Worm (Caenorhabditis elegans) whole organism, early embryonic: Measurements from ENCODE around the gene fbxc-48.
A peak's percentile ranks its signal among the peaks of the same experiment; 100 is the strongest.

ENCODE experiments used
- B0310.2 ChIP-seq: sonication (generic microtip); optimal IDR thresholded peaks from 2 replicates; lab custom pipeline; 2016; ENCODE audit warnings: mild to moderate bottlenecking, missing genetic modification characterization, missing compliant biosample characterization
- F13C5.2 ChIP-seq: sonication (generic microtip); optimal IDR thresholded peaks from 2 replicates; lab custom pipeline; 2017; ENCODE audit warnings: mild to moderate bottlenecking, missing genetic modification characterization, inconsistent platforms, missing compliant biosample characterization
- aly-1 ChIP-seq: sonication (generic microtip); optimal IDR thresholded peaks from 2 replicates; lab custom pipeline; 2016; ENCODE audit warnings: missing genetic modification characterization, missing compliant biosample characterization
- ama-1 ChIP-seq: fragments of 150-350 bp; optimal IDR thresholded peaks from 2 replicates; lab custom pipeline; 2014
- ceh-13 ChIP-seq: fragments of 200-800 bp; sonication (Bioruptor generic); optimal IDR thresholded peaks from 2 replicates; lab custom pipeline; 2018; ENCODE audit warnings: mild to moderate bottlenecking, missing genetic modification characterization, missing compliant biosample characterization
- ceh-36 ChIP-seq: sonication (generic microtip); optimal IDR thresholded peaks from 2 replicates; lab custom pipeline; 2016; ENCODE audit warnings: missing genetic modification characterization, inconsistent platforms, missing compliant biosample characterization
- ets-7 ChIP-seq: sonication (generic microtip); optimal IDR thresholded peaks from 2 replicates; lab custom pipeline; 2016; ENCODE audit warnings: missing genotype, missing genetic modification characterization, missing compliant biosample characterization
- flt-1 ChIP-seq: fragments of 200-800 bp; sonication (Bioruptor generic); IDR thresholded peaks from 2 replicates; pipeline ENCODE4 v1.3.6; 2022; ENCODE audit warnings: missing genetic modification characterization, missing compliant biosample characterization
- hmbx-1 ChIP-seq: sonication (generic microtip); optimal IDR thresholded peaks from 2 replicates; lab custom pipeline; 2016; ENCODE audit warnings: mild to moderate bottlenecking, missing genetic modification characterization, missing compliant biosample characterization
- hmg-4 ChIP-seq: fragments of 200-800 bp; sonication (Bioruptor generic); optimal IDR thresholded peaks from 2 replicates; lab custom pipeline; 2018; ENCODE audit warnings: mild to moderate bottlenecking, missing genetic modification characterization, missing compliant biosample characterization
- hnd-1 ChIP-seq: sonication (generic microtip); optimal IDR thresholded peaks from 2 replicates; lab custom pipeline; 2016; ENCODE audit warnings: missing genetic modification characterization, missing compliant biosample characterization
- scrt-1 ChIP-seq: fragments of 200-800 bp; sonication (Bioruptor generic); IDR thresholded peaks from 2 replicates; pipeline ENCODE4 v1.3.6; 2022; ENCODE audit warnings: missing genetic modification characterization, missing compliant biosample characterization
- sea-1 ChIP-seq: fragments of 200-800 bp; sonication (Bioruptor generic); conservative IDR thresholded peaks from 2 replicates; pipeline ENCODE4 v1.3.6; 2022; ENCODE audit warnings: missing genetic modification characterization, missing compliant biosample characterization
- tbx-11 ChIP-seq: fragments of 200-800 bp; sonication (Bioruptor generic); IDR thresholded peaks from 2 replicates; pipeline ENCODE4 v1.3.6; 2022; ENCODE audit warnings: missing genetic modification characterization, missing compliant biosample characterization
- tbx-37 ChIP-seq: fragments of 200-800 bp; sonication (Bioruptor generic); conservative IDR thresholded peaks from 2 replicates; pipeline ENCODE4 v1.3.6; 2022; ENCODE audit warnings: missing genetic modification reagents, missing genetic modification characterization, missing compliant biosample characterization
- tra-4 ChIP-seq: sonication (generic microtip); optimal IDR thresholded peaks from 2 replicates; lab custom pipeline; 2017; ENCODE audit warnings: missing genetic modification characterization, missing compliant biosample characterization

The fbxc-48 gene

DNA sequence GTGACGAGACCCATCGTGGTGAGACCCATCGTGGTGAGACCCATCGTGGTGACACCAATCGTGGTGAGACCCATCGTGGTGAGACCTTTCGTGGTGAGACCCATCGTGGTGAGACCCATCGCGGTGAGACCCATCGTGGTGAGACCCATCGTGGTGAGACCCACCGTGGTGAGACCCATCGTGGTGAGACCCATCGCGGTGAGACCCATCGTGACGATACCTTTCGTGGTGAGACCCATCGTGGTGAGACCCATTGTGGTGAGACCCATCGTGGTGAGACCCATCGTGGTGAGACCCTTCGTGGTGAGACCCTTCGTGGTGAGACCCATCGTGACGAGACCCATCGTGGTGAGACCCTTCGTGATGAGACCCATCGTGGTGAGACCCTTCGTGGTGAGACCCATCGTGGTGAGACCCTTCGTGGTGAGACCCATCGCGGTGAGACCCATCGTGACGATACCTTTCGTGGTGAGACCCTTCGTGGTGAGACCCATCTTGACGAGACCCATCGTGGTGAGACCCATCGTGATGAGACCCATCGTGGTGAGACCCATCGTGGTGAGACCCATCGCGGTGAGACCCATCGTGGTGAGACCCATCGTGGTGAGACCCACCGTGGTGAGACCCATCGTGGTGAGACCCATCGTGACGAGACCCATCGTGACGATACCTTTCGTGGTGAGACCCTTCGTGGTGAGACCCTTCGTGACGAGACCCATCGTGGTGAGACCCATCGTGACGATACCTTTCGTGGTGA lies 43.8 kb downstream of the fbxc-48 start:
- peak; percentile 57 for TF ChIP-seq tbx-37 (GFP tag; lab: Robert Waterston, UW)
- peak; percentile 64; the same call in 1 of the 2 replicates for TF ChIP-seq flt-1 (GFP tag; lab: Robert Waterston, UW)
- peak; percentile 76; the same call in 1 of the 2 replicates for TF ChIP-seq scrt-1 (GFP tag; lab: Robert Waterston, UW)

DNA sequence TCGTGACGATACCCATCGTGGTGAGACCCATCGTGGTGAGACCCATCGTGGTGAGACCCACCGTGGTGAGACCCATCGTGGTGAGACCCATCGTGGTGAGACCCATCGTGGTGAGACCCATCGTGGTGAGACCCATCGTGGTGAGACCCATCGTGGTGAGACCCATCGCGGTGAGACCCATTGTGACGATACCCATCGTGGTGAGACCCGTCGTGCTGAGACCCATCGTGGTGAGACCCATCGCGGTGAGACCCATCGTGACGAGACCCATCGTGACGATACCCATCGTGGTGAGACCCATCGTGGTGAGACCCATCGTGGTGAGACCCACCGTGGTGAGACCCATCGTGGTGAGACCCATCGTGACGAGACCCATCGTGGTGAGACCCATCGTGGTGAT lies 45.6 kb downstream of the fbxc-48 start:
- TF ChIP-seq tbx-11 (GFP tag; lab: Robert Waterston, UW), result 0 out of 2 replicates have a peak, but pooled peaks have one; percentile 27
- peak; percentile 53; the same call in 1 of the 2 replicates for TF ChIP-seq tbx-37 (GFP tag; lab: Robert Waterston, UW)
- peak; percentile 70; the same call in 1 of the 2 replicates for TF ChIP-seq scrt-1 (GFP tag; lab: Robert Waterston, UW)

DNA sequence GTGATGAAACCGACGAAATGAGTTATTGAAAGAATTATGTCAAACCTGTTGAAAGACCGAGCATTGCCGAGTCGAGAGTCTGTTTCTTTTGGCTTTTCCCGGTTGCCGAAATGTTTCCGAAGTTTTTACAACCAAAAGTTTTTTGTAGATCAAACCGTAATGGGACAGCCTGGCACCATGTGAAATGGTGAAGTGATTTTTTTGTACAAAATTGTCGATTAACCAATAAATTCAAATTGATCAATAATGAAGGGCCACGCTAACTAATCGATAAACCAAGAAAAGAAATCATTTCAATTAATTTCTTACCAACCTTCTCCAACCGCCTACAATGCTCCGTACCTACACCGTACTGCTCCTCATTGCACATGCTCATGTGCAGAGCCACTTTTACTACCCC lies 49.2 kb downstream of the fbxc-48 start, which contains the start of gene T02H6.3:
T02H6.3 (plus strand) TSS at position 301 of the 400 bp plus-strand sequence.
- TF ChIP-seq hmbx-1 (tag; lab: Kevin White, UChicago), result no peak
- TF ChIP-seq flt-1 (GFP tag; lab: Robert Waterston, UW), result no peak
- TF ChIP-seq ets-7, result no peak
- TF ChIP-seq aly-1 (tag; lab: Kevin White, UChicago), result no peak
- no peak for TF ChIP-seq hnd-1 (tag; lab: Kevin White, UChicago)
- no peak for TF ChIP-seq tbx-37 (GFP tag; lab: Robert Waterston, UW)
- no peak for TF ChIP-seq ama-1 (lab: Kevin White, UChicago)
- TF ChIP-seq ceh-13, result no peak
- no peak for TF ChIP-seq scrt-1 (GFP tag; lab: Robert Waterston, UW)
- TF ChIP-seq hmg-4 (GFP tag; lab: Kevin White, UChicago), result no peak

DNA sequence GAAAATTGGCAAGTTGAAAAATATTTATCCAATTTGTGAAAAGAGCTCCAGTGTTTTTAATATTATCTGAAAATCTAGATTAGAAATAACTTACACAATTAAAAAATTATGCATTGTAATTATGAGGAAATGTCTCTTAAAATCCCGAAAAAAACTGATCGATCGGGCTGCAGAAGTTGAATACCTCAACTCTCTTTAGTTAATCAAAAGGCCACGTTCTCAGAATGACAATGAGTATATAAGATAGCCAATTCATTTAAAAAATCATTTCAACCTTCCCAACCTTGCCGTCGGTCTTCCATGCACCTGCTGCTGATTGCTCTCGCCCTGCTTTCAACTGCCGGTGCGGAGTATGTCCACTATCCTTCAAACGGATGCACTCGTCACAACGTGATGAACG lies 51.0 kb downstream of the fbxc-48 start, which contains the start of gene T02H6.4:
T02H6.4 (plus strand) TSS at position 301 of the 400 bp plus-strand sequence.
- TF ChIP-seq B0310.2 (tag; lab: Kevin White, UChicago), result no peak
- no peak for TF ChIP-seq hmg-4 (GFP tag; lab: Kevin White, UChicago)
- no peak for TF ChIP-seq ama-1 (lab: Kevin White, UChicago)
- TF ChIP-seq aly-1 (tag; lab: Kevin White, UChicago), result no peak
- TF ChIP-seq scrt-1 (GFP tag; lab: Robert Waterston, UW), result no peak
- no peak for TF ChIP-seq F13C5.2 (tag; lab: Kevin White, UChicago)
- TF ChIP-seq tra-4 (tag; lab: Kevin White, UChicago), result no peak
- no peak for TF ChIP-seq hnd-1 (tag; lab: Kevin White, UChicago)
- TF ChIP-seq sea-1, result no peak
- no peak for TF ChIP-seq flt-1 (GFP tag; lab: Robert Waterston, UW)
- TF ChIP-seq ceh-13, result no peak
- TF ChIP-seq tbx-11 (GFP tag; lab: Robert Waterston, UW), result no peak
- TF ChIP-seq ets-7, result no peak
- no peak for TF ChIP-seq ceh-36 (tag; lab: Kevin White, UChicago)
- no peak for TF ChIP-seq tbx-37 (GFP tag; lab: Robert Waterston, UW)
